Fruit fly (Drosophila melanogaster) whole organism, embryonic: ENCODE data around the gene CG10445.

ENCODE experiments used
- Bdp1 ChIP-seq: fragments of 200-800 bp; sonication (Bioruptor generic); optimal IDR thresholded peaks from 3 replicates; lab custom pipeline; 2016; ENCODE audit warnings: missing biosample characterization, missing genetic modification characterization
- CG12659 ChIP-seq: fragments of 200-800 bp; sonication (Bioruptor generic); optimal IDR thresholded peaks from 3 replicates; lab custom pipeline; 2017; ENCODE audit warnings: mild to moderate bottlenecking, missing biosample characterization, missing genetic modification reagents, missing genetic modification characterization
- CG13123 ChIP-seq: fragments of 200-800 bp; sonication (Bioruptor generic); optimal IDR thresholded peaks from 2 replicates; lab custom pipeline; 2016; ENCODE audit warnings: missing biosample characterization, missing genetic modification characterization
- CG14965 ChIP-seq: fragments of 200-800 bp; sonication (Bioruptor generic); optimal IDR thresholded peaks from 2 replicates; lab custom pipeline; 2016; ENCODE audit warnings: missing biosample characterization, missing genetic modification characterization, borderline replicate concordance
- CG15269 ChIP-seq: fragments of 200-800 bp; sonication (Bioruptor generic); optimal IDR thresholded peaks from 2 replicates; lab custom pipeline; 2018; ENCODE audit warnings: missing biosample characterization, mild to moderate bottlenecking, missing genetic modification characterization, moderate library complexity
- CG18262 ChIP-seq: fragments of 200-800 bp; optimal IDR thresholded peaks from 3 replicates; lab custom pipeline; 2019; ENCODE audit warnings: missing biosample characterization, mild to moderate bottlenecking, missing genetic modification characterization, moderate library complexity
- CG2129 ChIP-seq: fragments of 200-800 bp; sonication (Bioruptor generic); IDR thresholded peaks from 2 replicates; pipeline ENCODE4 v1.3.6; 2022; ENCODE audit warnings: missing biosample characterization, missing genetic modification characterization; ENCODE audit not compliant: partially characterized antibody
- CG2199 ChIP-seq: fragments of 200-800 bp; sonication (Bioruptor generic); IDR thresholded peaks from 3 replicates; pipeline ENCODE4 v1.3.6; 2022; ENCODE audit warnings: missing biosample characterization, missing genetic modification characterization
- CG31441 ChIP-seq: fragments of 200-800 bp; sonication (Bioruptor generic); IDR thresholded peaks from 2 replicates; pipeline ENCODE4 v1.3.6; 2022; ENCODE audit warnings: missing biosample characterization, missing genetic modification characterization
- CG34422 ChIP-seq: fragments of 200-800 bp; sonication (Bioruptor generic); IDR thresholded peaks from 3 replicates; pipeline ENCODE4 v1.3.6; 2022; ENCODE audit warnings: missing biosample characterization, missing genetic modification characterization
- CG4360 ChIP-seq: fragments of 200-800 bp; sonication (Bioruptor generic); IDR thresholded peaks from 2 replicates; pipeline ENCODE4 v1.3.6; 2022; ENCODE audit warnings: missing biosample characterization, missing genetic modification characterization
- CG43689 ChIP-seq: fragments of 200-800 bp; sonication (Bioruptor generic); IDR thresholded peaks from 2 replicates; pipeline ENCODE4 v1.3.6; 2022; ENCODE audit warnings: missing biosample characterization, missing genetic modification characterization
- CG7372 ChIP-seq: fragments of 200-800 bp; sonication (Bioruptor generic); IDR thresholded peaks from 2 replicates; pipeline ENCODE4 v1.3.6; 2022; ENCODE audit warnings: missing biosample characterization, missing genetic modification characterization
- CG8290 ChIP-seq, 3 experiments: fragments of 200-800 bp; sonication (Bioruptor generic); optimal IDR thresholded peaks; 2 replicates each; lab custom pipeline; 2016 to 2019; ENCODE audit warnings: missing biosample characterization in 3 of 3, missing genetic modification characterization in 3 of 3, mild to moderate bottlenecking in 2 of 3, moderate library complexity in 1 of 3
- CG9797 ChIP-seq: fragments of 200-800 bp; sonication (Bioruptor generic); optimal IDR thresholded peaks from 3 replicates; lab custom pipeline; 2018; ENCODE audit warnings: missing biosample characterization, mild to moderate bottlenecking, missing genetic modification characterization
- Dbx ChIP-seq: fragments of 200-800 bp; sonication (Bioruptor generic); IDR thresholded peaks from 3 replicates; pipeline ENCODE4 v1.3.6; 2022; ENCODE audit warnings: missing biosample characterization, missing genetic modification characterization
- Deaf1 ChIP-seq: fragments of 200-800 bp; optimal IDR thresholded peaks from 3 replicates; lab custom pipeline; 2019; ENCODE audit warnings: missing biosample characterization, mild to moderate bottlenecking, missing genetic modification characterization, moderate library complexity
- Dip3 ChIP-seq: fragments of 200-800 bp; sonication (Bioruptor generic); optimal IDR thresholded peaks from 3 replicates; lab custom pipeline; 2016; ENCODE audit warnings: missing biosample characterization, missing genetic modification characterization
- Doc3 ChIP-seq: fragments of 200-800 bp; sonication (Bioruptor generic); IDR thresholded peaks from 3 replicates; pipeline ENCODE4 v1.3.6; 2022; ENCODE audit warnings: missing biosample characterization, missing genetic modification characterization; ENCODE audit not compliant: partially characterized antibody
- ERR ChIP-seq: fragments of 200-800 bp; sonication (Bioruptor generic); optimal IDR thresholded peaks from 2 replicates; lab custom pipeline; 2016; ENCODE audit warnings: missing biosample characterization, missing genetic modification characterization
- Eip74EF ChIP-seq, 2 experiments: fragments of 200-800 bp in 1 of 2; fragments of >200 bp in 1 of 2; sonication (Bioruptor generic) in 1 of 2; optimal IDR thresholded peaks; 2 replicates each; lab custom pipeline; 2017 to 2019; ENCODE audit warnings: missing biosample characterization in 2 of 2, missing genetic modification characterization in 2 of 2, mild to moderate bottlenecking in 1 of 2, moderate library complexity in 1 of 2
- Elba2 ChIP-seq: fragments of 200-800 bp; sonication (Bioruptor generic); optimal IDR thresholded peaks from 3 replicates; lab custom pipeline; 2016; ENCODE audit warnings: missing biosample characterization, missing genetic modification characterization
- Ets97D ChIP-seq: fragments of 200-800 bp; sonication (Bioruptor generic); optimal IDR thresholded peaks from 3 replicates; lab custom pipeline; 2016; ENCODE audit warnings: missing biosample characterization, missing genetic modification characterization
- Gug ChIP-seq: fragments of 200-800 bp; sonication (Bioruptor generic); IDR thresholded peaks from 4 replicates; pipeline ENCODE4 v1.3.6; 2022; ENCODE audit warnings: missing biosample characterization, missing genetic modification characterization
- HLH3B ChIP-seq: fragments of 200-800 bp; sonication (Bioruptor generic); IDR thresholded peaks from 2 replicates; pipeline ENCODE4 v1.3.6; 2022; ENCODE audit warnings: missing biosample characterization, missing genetic modification characterization
- MBD-R2 ChIP-seq: fragments of 200-800 bp; sonication (Bioruptor generic); IDR thresholded peaks from 2 replicates; pipeline ENCODE4 v1.3.6; 2022; ENCODE audit warnings: missing biosample characterization, missing genetic modification characterization
- NC2β ChIP-seq: fragments of 200-800 bp; sonication (Bioruptor generic); optimal IDR thresholded peaks from 2 replicates; lab custom pipeline; 2016; ENCODE audit warnings: missing biosample characterization, missing genetic modification characterization
- abd-A ChIP-seq: fragments of 200-800 bp; sonication (Bioruptor generic); optimal IDR thresholded peaks from 3 replicates; lab custom pipeline; 2019; ENCODE audit warnings: missing biosample characterization, mild to moderate bottlenecking, missing genetic modification characterization, moderate library complexity
- bbx ChIP-seq: fragments of 200-800 bp; sonication (Bioruptor generic); IDR thresholded peaks from 2 replicates; pipeline ENCODE4 v1.3.6; 2022; ENCODE audit warnings: missing biosample characterization, missing genetic modification characterization; ENCODE audit not compliant: partially characterized antibody
- bsh ChIP-seq, 2 experiments: fragments of 200-800 bp; sonication (Bioruptor generic); optimal IDR thresholded peaks; 2 replicates each; lab custom pipeline; 2017 to 2018; ENCODE audit warnings: mild to moderate bottlenecking in 2 of 2, missing biosample characterization in 2 of 2, missing genetic modification characterization in 2 of 2, moderate library complexity in 1 of 2
- crp ChIP-seq, 2 experiments: fragments of 200-800 bp; sonication (Bioruptor generic); optimal IDR thresholded peaks; 2 replicates in 1 of 2; 3 replicates in 1 of 2; lab custom pipeline; 2017; ENCODE audit warnings: missing biosample characterization in 2 of 2, missing genetic modification characterization in 2 of 2, mild to moderate bottlenecking in 1 of 2, moderate library complexity in 1 of 2
- esg ChIP-seq: fragments of 200-800 bp; sonication (Bioruptor generic); conservative IDR thresholded peaks from 2 replicates; pipeline ENCODE4 v1.3.6; 2022; ENCODE audit warnings: missing biosample characterization, missing genetic modification characterization
- fd3F ChIP-seq: fragments of 200-800 bp; sonication (Bioruptor generic); optimal IDR thresholded peaks from 2 replicates; lab custom pipeline; 2018; ENCODE audit warnings: missing biosample characterization, mild to moderate bottlenecking, missing genetic modification characterization, moderate library complexity
- hb ChIP-seq: fragments of 200-800 bp; sonication (Bioruptor generic); IDR thresholded peaks from 3 replicates; pipeline ENCODE4 v1.3.6; 2022; ENCODE audit warnings: missing biosample characterization, missing genetic modification characterization; ENCODE audit not compliant: partially characterized antibody
- hth ChIP-seq: fragments of >200 bp; optimal IDR thresholded peaks from 2 replicates; lab custom pipeline; 2017; ENCODE audit warnings: inconsistent platforms
- insv ChIP-seq, 2 experiments: fragments of 200-800 bp; sonication (Bioruptor generic); optimal IDR thresholded peaks; 3 replicates each; lab custom pipeline; 2016 to 2018; ENCODE audit warnings: missing biosample characterization in 2 of 2, missing genetic modification characterization in 2 of 2
- luna ChIP-seq: fragments of 200-800 bp; sonication (Bioruptor generic); optimal IDR thresholded peaks from 2 replicates; lab custom pipeline; 2016; ENCODE audit warnings: missing biosample characterization, missing genetic modification characterization
- mam ChIP-seq: fragments of 200-800 bp; sonication (Bioruptor generic); optimal IDR thresholded peaks from 3 replicates; lab custom pipeline; 2016; ENCODE audit warnings: missing biosample characterization, missing genetic modification characterization
- nau ChIP-seq: fragments of 200-800 bp; sonication (Bioruptor generic); optimal IDR thresholded peaks from 3 replicates; lab custom pipeline; 2017; ENCODE audit warnings: missing biosample characterization, mild to moderate bottlenecking, missing genetic modification characterization, missing genetic modification reagents
- ranshi ChIP-seq: fragments of 200-800 bp; sonication (Bioruptor generic); IDR thresholded peaks from 2 replicates; pipeline ENCODE4 v1.3.6; 2022; ENCODE audit warnings: missing biosample characterization, missing genetic modification characterization
- ro ChIP-seq: fragments of 200-800 bp; sonication (Bioruptor generic); IDR thresholded peaks from 2 replicates; pipeline ENCODE4 v1.3.6; 2022; ENCODE audit warnings: missing biosample characterization, missing genetic modification characterization
- sens-2 ChIP-seq: fragments of 200-800 bp; sonication (Bioruptor generic); IDR thresholded peaks from 2 replicates; pipeline ENCODE4 v1.3.6; 2022; ENCODE audit warnings: missing biosample characterization, missing genetic modification characterization
- sug ChIP-seq: fragments of 200-800 bp; optimal IDR thresholded peaks from 2 replicates; lab custom pipeline; 2019; ENCODE audit warnings: missing biosample characterization, mild to moderate bottlenecking, missing genetic modification characterization, moderate library complexity
- tgo ChIP-seq: fragments of 200-800 bp; sonication (Bioruptor generic); IDR thresholded peaks from 3 replicates; pipeline ENCODE4 v1.3.6; 2022; ENCODE audit warnings: missing biosample characterization, missing genetic modification characterization
- tio ChIP-seq: fragments of 200-800 bp; sonication (Bioruptor generic); optimal IDR thresholded peaks from 2 replicates; lab custom pipeline; 2017; ENCODE audit warnings: missing biosample characterization, missing genetic modification characterization, inconsistent platforms
- trem ChIP-seq: fragments of 200-800 bp; optimal IDR thresholded peaks from 3 replicates; lab custom pipeline; 2019; ENCODE audit warnings: missing biosample characterization, mild to moderate bottlenecking, missing genetic modification characterization, moderate library complexity
- ttk ChIP-seq: fragments of 200-800 bp; sonication (Bioruptor generic); IDR thresholded peaks from 2 replicates; pipeline ENCODE4 v2.1.2; 2022; ENCODE audit warnings: missing biosample characterization, missing genetic modification characterization
- unc-4 ChIP-seq: fragments of 200-800 bp; sonication (Bioruptor generic); IDR thresholded peaks from 2 replicates; pipeline ENCODE4 v1.3.6; 2022; ENCODE audit warnings: missing biosample characterization, missing genetic modification characterization; ENCODE audit not compliant: partially characterized antibody
- wek ChIP-seq: fragments of 200-800 bp; sonication (Bioruptor generic); optimal IDR thresholded peaks from 3 replicates; lab custom pipeline; 2018; ENCODE audit warnings: missing biosample characterization, mild to moderate bottlenecking, missing genetic modification characterization, moderate library complexity
- z ChIP-seq: fragments of 200-800 bp; sonication (Bioruptor generic); IDR thresholded peaks from 3 replicates; pipeline ENCODE4 v1.3.6; 2022; ENCODE audit warnings: missing biosample characterization, missing genetic modification characterization

The CG10445 gene

dm6 chr3R:7907311-7907710, 12.8 kb downstream of the CG10445 start, which contains the start of the genes Taf7 and EMC1 (continued):
- TF ChIP-seq CG14965 (GFP tag; lab: Kevin White, UChicago) = no peak
- TF ChIP-seq CG18262 (tag; lab: Kevin White, UChicago) = no peak
- TF ChIP-seq tgo (GFP tag; lab: Robert Waterston, UW) = 0 out of 3 replicates have a peak, but pooled peaks have one; percentile 17
- peak; percentile 13 for TF ChIP-seq luna (GFP tag; lab: Kevin White, UChicago)
- peak; percentile 85 for TF ChIP-seq CG8290 (GFP tag; optimal IDR thresholded peaks at IDR 0.05; lab: Kevin White, UChicago)
- peak in 1 of 2 experiments; percentile 8 for TF ChIP-seq CG8290 (tag; optimal IDR thresholded peaks at IDR 0.05; lab: Kevin White, UChicago)
- 0 out of 3 replicates have a peak, but pooled peaks have one; percentile 11 for TF ChIP-seq CG34422
- TF ChIP-seq Elba2 (GFP tag; lab: Kevin White, UChicago) = peak; percentile 68
- TF ChIP-seq CG15269 (tag; lab: Kevin White, UChicago) = no peak
- no peak for TF ChIP-seq CG43689 (GFP tag; lab: Robert Waterston, UW)
- TF ChIP-seq NC2β (GFP tag; lab: Kevin White, UChicago) = peak; percentile 8
- TF ChIP-seq CG4360 (GFP tag; lab: Robert Waterston, UW) = no peak
- no peak for TF ChIP-seq Eip74EF (GFP tag; optimal IDR thresholded peaks at IDR 0.05; lab: Kevin White, UChicago)
- TF ChIP-seq HLH3B (GFP tag; lab: Robert Waterston, UW) = no peak
- TF ChIP-seq fd3F (GFP tag; lab: Kevin White, UChicago) = no peak
- no peak for TF ChIP-seq ttk (GFP tag; lab: Robert Waterston, UW)
- no peak for TF ChIP-seq CG13123 (GFP tag; lab: Kevin White, UChicago)
- TF ChIP-seq sens-2 (GFP tag; lab: Robert Waterston, UW) = no peak
- no peak for TF ChIP-seq CG2199 (GFP tag; lab: Robert Waterston, UW)
- peak; percentile 89 for TF ChIP-seq Doc3 (GFP tag; lab: Robert Waterston, UW)
- peak; percentile 28; the same call in 1 of the 4 replicates for TF ChIP-seq Gug
- TF ChIP-seq CG9797 (GFP tag; lab: Kevin White, UChicago) = peak; percentile 49
- TF ChIP-seq hb (GFP tag; lab: Robert Waterston, UW) = peak; percentile 96
- TF ChIP-seq CG7372 = no peak
- no peak for TF ChIP-seq Deaf1 (tag; lab: Kevin White, UChicago)
- TF ChIP-seq tio (GFP tag; lab: Kevin White, UChicago) = no peak
- TF ChIP-seq bbx (GFP tag; lab: Robert Waterston, UW) = peak; percentile 63
- no peak for TF ChIP-seq ERR (GFP tag; lab: Kevin White, UChicago)
- TF ChIP-seq CG12659 (GFP tag; lab: Kevin White, UChicago) = peak; percentile 75
- TF ChIP-seq ro (GFP tag; lab: Robert Waterston, UW) = no peak
- TF ChIP-seq abd-A (tag; lab: Kevin White, UChicago) = no peak
- peak; percentile 26 for TF ChIP-seq Bdp1 (GFP tag; lab: Kevin White, UChicago)
- TF ChIP-seq sug (tag; lab: Kevin White, UChicago) = no peak
- TF ChIP-seq crp (GFP tag; optimal IDR thresholded peaks at IDR 0.05; lab: Kevin White, UChicago) = peak in 1 of 2 experiments; percentile 49
- TF ChIP-seq z (GFP tag; lab: Robert Waterston, UW) = no peak
- TF ChIP-seq bsh (GFP tag; optimal IDR thresholded peaks at IDR 0.05; lab: Kevin White, UChicago) = no peak
- TF ChIP-seq unc-4 = peak; percentile 94
- TF ChIP-seq hth (lab: Kevin White, UChicago) = no peak
- 0 out of 3 replicates have a peak, but pooled peaks have one; percentile 30 for TF ChIP-seq Dbx (GFP tag; lab: Robert Waterston, UW)
- peak; percentile 72 for TF ChIP-seq mam (GFP tag; lab: Kevin White, UChicago)
- TF ChIP-seq Ets97D = peak; percentile 65
- TF ChIP-seq trem (tag; lab: Kevin White, UChicago) = peak; percentile 47
- peak; percentile 75 for TF ChIP-seq MBD-R2 (GFP tag; lab: Robert Waterston, UW)
- TF ChIP-seq insv (GFP tag; optimal IDR thresholded peaks at IDR 0.05; lab: Kevin White, UChicago) = peak in 1 of 2 experiments; percentile 38
- 0 out of 2 replicates have a peak, but pooled peaks have one; percentile 13 for TF ChIP-seq esg
- TF ChIP-seq CG31441 (GFP tag; lab: Robert Waterston, UW) = no peak
- no peak; the same call in 1 of the 2 replicates for TF ChIP-seq ranshi (GFP tag; lab: Robert Waterston, UW)
- no peak for TF ChIP-seq nau (GFP tag; lab: Kevin White, UChicago)
- peak; percentile 86 for TF ChIP-seq CG2129 (GFP tag; lab: Robert Waterston, UW)
- no peak for TF ChIP-seq wek (GFP tag; lab: Kevin White, UChicago)
- TF ChIP-seq Dip3 (GFP tag; lab: Kevin White, UChicago) = peak; percentile 38
